Worm (Caenorhabditis elegans) whole organism, early embryonic: ENCODE results near the gene pqn-75.
"Not testable (repeated sequence)": the region's sequence is repeated elsewhere in the genome, so short reads cannot be mapped to it uniquely, and the experiment has no call there.

Experiments used
- B0310.2 ChIP-seq: sonication (generic microtip); optimal IDR thresholded peaks from 2 replicates; lab custom pipeline; 2016; ENCODE audit warnings: mild to moderate bottlenecking, missing genetic modification characterization, missing compliant biosample characterization
- F13C5.2 ChIP-seq: sonication (generic microtip); optimal IDR thresholded peaks from 2 replicates; lab custom pipeline; 2017; ENCODE audit warnings: mild to moderate bottlenecking, missing genetic modification characterization, inconsistent platforms, missing compliant biosample characterization
- aly-1 ChIP-seq: sonication (generic microtip); optimal IDR thresholded peaks from 2 replicates; lab custom pipeline; 2016; ENCODE audit warnings: missing genetic modification characterization, missing compliant biosample characterization
- ama-1 ChIP-seq: fragments of 150-350 bp; optimal IDR thresholded peaks from 2 replicates; lab custom pipeline; 2014
- hnd-1 ChIP-seq: sonication (generic microtip); optimal IDR thresholded peaks from 2 replicates; lab custom pipeline; 2016; ENCODE audit warnings: missing genetic modification characterization, missing compliant biosample characterization
- pes-1 ChIP-seq: fragments of 200-800 bp; sonication (Bioruptor generic); IDR thresholded peaks from 2 replicates; pipeline ENCODE4 v1.3.6; 2022; ENCODE audit warnings: missing genetic modification reagents, missing genetic modification characterization, missing compliant biosample characterization
- scrt-1 ChIP-seq: fragments of 200-800 bp; sonication (Bioruptor generic); IDR thresholded peaks from 2 replicates; pipeline ENCODE4 v1.3.6; 2022; ENCODE audit warnings: missing genetic modification characterization, missing compliant biosample characterization
- sea-1 ChIP-seq: fragments of 200-800 bp; sonication (Bioruptor generic); conservative IDR thresholded peaks from 2 replicates; pipeline ENCODE4 v1.3.6; 2022; ENCODE audit warnings: missing genetic modification characterization, missing compliant biosample characterization
- tbx-11 ChIP-seq: fragments of 200-800 bp; sonication (Bioruptor generic); IDR thresholded peaks from 2 replicates; pipeline ENCODE4 v1.3.6; 2022; ENCODE audit warnings: missing genetic modification characterization, missing compliant biosample characterization
- tra-4 ChIP-seq: sonication (generic microtip); optimal IDR thresholded peaks from 2 replicates; lab custom pipeline; 2017; ENCODE audit warnings: missing genetic modification characterization, missing compliant biosample characterization

Gene pqn-75

ce11 chrIV:4123083-4123482 lies 51.0 kb downstream of the pqn-75 start, which contains the start of gene mul-1:
mul-1 (minus strand) TSS chrIV:4123166.
- no peak for TF ChIP-seq tbx-11
- no peak for TF ChIP-seq ama-1
- no peak for TF ChIP-seq tra-4 (tag; lab: Kevin White, UChicago)
- TF ChIP-seq sea-1 (GFP tag; lab: Robert Waterston, UW): no peak
- TF ChIP-seq pes-1 (GFP tag; lab: Robert Waterston, UW): no peak
- no peak for TF ChIP-seq scrt-1 (GFP tag; lab: Robert Waterston, UW)
- TF ChIP-seq B0310.2 (tag; lab: Kevin White, UChicago): no peak
- no peak for TF ChIP-seq aly-1 (tag; lab: Kevin White, UChicago)
- no peak for TF ChIP-seq F13C5.2 (tag; lab: Kevin White, UChicago)

- not testable (repeated sequence) for TF ChIP-seq tra-4, hnd-1, B0310.2 (tag; lab: Kevin White, UChicago)
These were observed 53.5 kb downstream of the pqn-75 start, which contains the start of gene F49F1.7 for ce11 chrIV:4125657-4126056. F49F1.7 (minus strand) TSS chrIV:4125757.
